Worm (Caenorhabditis elegans): ENCODE measurements around the gene ztf-18.

Gene ztf-18

DNA sequence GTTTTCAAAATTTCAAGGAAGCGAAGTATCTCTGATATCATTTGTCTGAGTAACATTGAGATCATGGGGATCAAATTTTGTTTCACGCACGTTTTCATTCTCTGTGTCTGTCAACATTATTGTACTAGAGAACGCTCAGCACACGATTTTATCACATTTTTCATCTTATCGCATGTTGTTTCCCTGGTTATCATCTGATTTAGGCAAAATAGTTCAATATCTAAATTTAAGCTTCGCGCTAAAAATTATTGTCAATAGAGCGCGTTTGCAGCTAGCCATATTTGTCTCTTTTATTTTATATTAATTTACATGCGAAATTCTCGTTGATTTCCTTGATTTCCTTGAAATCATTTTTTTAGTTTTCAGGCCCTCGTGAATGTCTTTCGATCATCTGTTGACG is 50.0 kb downstream of the ztf-18 start, which contains the start of gene K02F3.2 (continued):
- no peak for TF ChIP-seq Y79H2A.3 (GFP tag; conservative IDR thresholded peaks at IDR 0.05)
- TF ChIP-seq zfh-2 (GFP tag; conservative IDR thresholded peaks at IDR 0.05): no peak
- peak; percentile 91 for TF ChIP-seq mcd-1 (GFP tag; IDR thresholded peaks at IDR 0.05)
- TF ChIP-seq cebp-2 (GFP tag; IDR thresholded peaks at IDR 0.05): no peak
- TF ChIP-seq F57C9.4 (tag; optimal IDR thresholded peaks at IDR 0.05): no peak
- no peak for TF ChIP-seq pbrm-1 (GFP tag; IDR thresholded peaks at IDR 0.05)
- peak; percentile 57 for TF ChIP-seq efl-1 (GFP tag; optimal IDR thresholded peaks at IDR 0.05)
- TF ChIP-seq snpc-1.1 (tag; optimal IDR thresholded peaks at IDR 0.05; ENCODE audit: insufficient read depth): no peak
- TF ChIP-seq B0261.1 (tag; optimal IDR thresholded peaks at IDR 0.05): no peak
- TF ChIP-seq nfya-1 (tag; optimal IDR thresholded peaks at IDR 0.05; ENCODE audit: borderline replicate concordance, insufficient read depth): no peak
- no peak for TF ChIP-seq T07F8.4 (tag; optimal IDR thresholded peaks at IDR 0.05)
- no peak for TF ChIP-seq F33H1.4 (GFP tag; IDR thresholded peaks at IDR 0.05)
- no peak for TF ChIP-seq mes-4 (tag; optimal IDR thresholded peaks at IDR 0.05)
- peak; percentile 50 for TF ChIP-seq lin-40 (tag; optimal IDR thresholded peaks at IDR 0.05)
- TF ChIP-seq ztf-18 (tag; optimal IDR thresholded peaks at IDR 0.05): no peak
- TF ChIP-seq nhr-27 (tag; optimal IDR thresholded peaks at IDR 0.05): no peak
- no peak for TF ChIP-seq atf-7 (tag; optimal IDR thresholded peaks at IDR 0.05)
- no peak for TF ChIP-seq snpc-3.4 (tag; optimal IDR thresholded peaks at IDR 0.05)
- TF ChIP-seq F39B2.1 (GFP tag; IDR thresholded peaks at IDR 0.05): no peak
- no peak for TF ChIP-seq sea-2 (GFP tag; IDR thresholded peaks at IDR 0.05)
- TF ChIP-seq unc-130 (GFP tag; optimal IDR thresholded peaks at IDR 0.05): no peak
- no peak for TF ChIP-seq F49E8.2 (tag; optimal IDR thresholded peaks at IDR 0.05; ENCODE audit: insufficient read depth)
- TF ChIP-seq ztf-26 (tag; optimal IDR thresholded peaks at IDR 0.05): peak; percentile 39
- TF ChIP-seq ztf-22 (GFP tag; optimal IDR thresholded peaks at IDR 0.05): no peak
- TF ChIP-seq ztf-3 (GFP tag; optimal IDR thresholded peaks at IDR 0.05): no peak
- TF ChIP-seq lsy-27 (tag; optimal IDR thresholded peaks at IDR 0.05; ENCODE audit: borderline replicate concordance, insufficient read depth): no peak
- TF ChIP-seq lag-1 (GFP tag; IDR thresholded peaks at IDR 0.05): no peak
- no peak for TF ChIP-seq ceh-79 (tag; optimal IDR thresholded peaks at IDR 0.05)
- TF ChIP-seq lin-35 (GFP tag; optimal IDR thresholded peaks at IDR 0.05): peak in 1 of 3 experiments; percentile 68
- TF ChIP-seq F57A8.1 (GFP tag; optimal IDR thresholded peaks at IDR 0.05): no peak
- peak; percentile 70 for TF ChIP-seq lin-54 (GFP tag; optimal IDR thresholded peaks at IDR 0.05)
- no peak for TF ChIP-seq ccch-3 (GFP tag; optimal IDR thresholded peaks at IDR 0.05)
- no peak for TF ChIP-seq C17E4.6 (GFP tag; IDR thresholded peaks at IDR 0.05)
- no peak for TF ChIP-seq unc-62 (GFP tag; optimal IDR thresholded peaks at IDR 0.05)
- no peak for TF ChIP-seq rcor-1 (GFP tag; IDR thresholded peaks at IDR 0.05)
- TF ChIP-seq ceh-27 (GFP tag; optimal IDR thresholded peaks at IDR 0.05): no peak
- TF ChIP-seq nhr-120 (GFP tag; IDR thresholded peaks at IDR 0.05): no peak
- TF ChIP-seq hrde-1 (tag; optimal IDR thresholded peaks at IDR 0.05; ENCODE audit: borderline replicate concordance): no peak

ce11 chrIII:844577-844976 is 50.9 kb downstream of the ztf-18 start:
- no peak for TF ChIP-seq tbp1 (GFP tag; optimal IDR thresholded peaks at IDR 0.05)
- TF ChIP-seq Y95B8A.8 (GFP tag; IDR thresholded peaks at IDR 0.05): no peak
- no peak for TF ChIP-seq zfh-2 (GFP tag; conservative IDR thresholded peaks at IDR 0.05)
- TF ChIP-seq cebp-2 (GFP tag; IDR thresholded peaks at IDR 0.05): no peak
- no peak for TF ChIP-seq ceh-27 (GFP tag; optimal IDR thresholded peaks at IDR 0.05)
- no peak for TF ChIP-seq dpl-1 (GFP tag; optimal IDR thresholded peaks at IDR 0.05)
- no peak for TF ChIP-seq F57C9.4 (tag; optimal IDR thresholded peaks at IDR 0.05)
- TF ChIP-seq ceh-91 (GFP tag; IDR thresholded peaks at IDR 0.05): no peak
- TF ChIP-seq nhr-80 (tag; optimal IDR thresholded peaks at IDR 0.05): no peak
- no peak for TF ChIP-seq lin-26 (GFP tag; IDR thresholded peaks at IDR 0.05)
- TF ChIP-seq F33H1.4 (GFP tag; IDR thresholded peaks at IDR 0.05): no peak
- TF ChIP-seq rpc-1 (optimal IDR thresholded peaks at IDR 0.05): no peak
- no peak for TF ChIP-seq rpc-1 (tag; optimal IDR thresholded peaks at IDR 0.05)
- TF ChIP-seq C06A6.2 (GFP tag; conservative IDR thresholded peaks at IDR 0.05): no peak
- no peak for TF ChIP-seq atf-7 (tag; optimal IDR thresholded peaks at IDR 0.05)
- TF ChIP-seq hsf-1 (GFP tag; IDR thresholded peaks at IDR 0.05): no peak
- TF ChIP-seq bed-2 (GFP tag; IDR thresholded peaks at IDR 0.05): no peak

Data from whole organism, young adult.